Fruit fly (Drosophila melanogaster) whole organism, adult: Measurements from ENCODE around the gene APC4.
A peak's percentile ranks its signal among the peaks of the same experiment; 100 is the strongest.

Experiments used
- CG11617 ChIP-seq: fragments of 200-800 bp; sonication (Bioruptor generic); optimal IDR thresholded peaks from 2 replicates; lab custom pipeline; 2017; ENCODE audit warnings: mild to moderate bottlenecking, missing biosample characterization, missing genetic modification reagents, missing genetic modification characterization
- CG12768 ChIP-seq: fragments of 200-800 bp; sonication (Bioruptor generic); optimal IDR thresholded peaks from 2 replicates; lab custom pipeline; 2017; ENCODE audit warnings: missing biosample characterization, missing genetic modification characterization, mild to moderate bottlenecking, moderate library complexity, missing genetic modification reagents
- CG14711 ChIP-seq: fragments of 200-800 bp; sonication (Bioruptor generic); optimal IDR thresholded peaks from 2 replicates; lab custom pipeline; 2018; ENCODE audit warnings: missing biosample characterization, mild to moderate bottlenecking, missing genetic modification characterization, moderate library complexity
- CG1620 ChIP-seq: fragments of 200-800 bp; sonication (Bioruptor generic); optimal IDR thresholded peaks from 2 replicates; lab custom pipeline; 2016; ENCODE audit warnings: missing biosample characterization, missing genetic modification characterization
- CG33017 ChIP-seq: fragments of 200-800 bp; sonication (Bioruptor generic); optimal IDR thresholded peaks from 2 replicates; lab custom pipeline; 2018; ENCODE audit warnings: missing biosample characterization, mild to moderate bottlenecking, missing genetic modification characterization, moderate library complexity
- CG5204 ChIP-seq: fragments of 200-800 bp; sonication (Bioruptor generic); optimal IDR thresholded peaks from 2 replicates; lab custom pipeline; 2016; ENCODE audit warnings: missing biosample characterization, missing genetic modification characterization
- CG7045 ChIP-seq: fragments of 200-800 bp; sonication (Bioruptor generic); optimal IDR thresholded peaks from 2 replicates; lab custom pipeline; 2017; ENCODE audit warnings: missing biosample characterization, mild to moderate bottlenecking, missing genetic modification characterization
- CG7101 ChIP-seq: fragments of 200-800 bp; sonication (Bioruptor generic); optimal IDR thresholded peaks from 2 replicates; lab custom pipeline; 2018; ENCODE audit warnings: missing biosample characterization, mild to moderate bottlenecking, missing genetic modification characterization, moderate library complexity
- Clk ChIP-seq: fragments of 200-800 bp; sonication (Bioruptor generic); optimal IDR thresholded peaks from 2 replicates; lab custom pipeline; 2017; ENCODE audit warnings: missing biosample characterization, missing genetic modification characterization
- Crg-1 ChIP-seq: fragments of 200-800 bp; sonication (Bioruptor generic); optimal IDR thresholded peaks from 2 replicates; lab custom pipeline; 2016; ENCODE audit warnings: missing biosample characterization, missing genetic modification characterization
- Hr96 ChIP-seq: fragments of 200-800 bp; sonication (Bioruptor generic); optimal IDR thresholded peaks from 2 replicates; lab custom pipeline; 2016; ENCODE audit warnings: missing biosample characterization, missing genetic modification characterization
- Mnt ChIP-seq: fragments of 200-800 bp; sonication (Bioruptor generic); optimal IDR thresholded peaks from 2 replicates; lab custom pipeline; 2016; ENCODE audit warnings: missing biosample characterization, mild to moderate bottlenecking, missing genetic modification characterization
- bab1 ChIP-seq: fragments of 200-800 bp; sonication (Bioruptor generic); optimal IDR thresholded peaks from 3 replicates; lab custom pipeline; 2019; ENCODE audit warnings: missing biosample characterization, mild to moderate bottlenecking, missing genetic modification characterization, moderate library complexity
- cic ChIP-seq: fragments of 200-800 bp; sonication (Bioruptor generic); optimal IDR thresholded peaks from 2 replicates; lab custom pipeline; 2017; ENCODE audit warnings: missing biosample characterization, mild to moderate bottlenecking, missing genetic modification characterization, moderate library complexity
- cnc ChIP-seq, 2 experiments: fragments of >200 bp; optimal IDR thresholded peaks; 2 replicates each; lab custom pipeline; 2017
- kay ChIP-seq: fragments of 200-800 bp; sonication (Bioruptor generic); peaks from one replicate; lab custom pipeline; 2016; ENCODE audit warnings: missing biosample characterization, missing genetic modification characterization, borderline replicate concordance
- ovo ChIP-seq: fragments of 200-800 bp; sonication (Bioruptor generic); optimal IDR thresholded peaks from 2 replicates; lab custom pipeline; 2016; ENCODE audit warnings: missing biosample characterization, missing genetic modification characterization
- pad ChIP-seq: fragments of 200-800 bp; sonication (Bioruptor generic); optimal IDR thresholded peaks from 3 replicates; lab custom pipeline; 2017; ENCODE audit warnings: missing biosample characterization, missing genetic modification characterization, mild to moderate bottlenecking, moderate library complexity, missing genetic modification reagents
- tj ChIP-seq: fragments of 200-800 bp; sonication (Bioruptor generic); optimal IDR thresholded peaks from 3 replicates; lab custom pipeline; 2017; ENCODE audit warnings: missing biosample characterization, mild to moderate bottlenecking, missing genetic modification characterization, moderate library complexity
- toe ChIP-seq: fragments of 200-800 bp; sonication (Bioruptor generic); optimal IDR thresholded peaks from 2 replicates; lab custom pipeline; 2016; ENCODE audit warnings: missing biosample characterization, missing genetic modification characterization

APC4 gene

dm6 chrX:9064029-9064428 lies 18.7 kb upstream of the APC4 start:
- no peak for TF ChIP-seq cnc (optimal IDR thresholded peaks at IDR 0.05; lab: Kevin White, UChicago)
- no peak for TF ChIP-seq CG7101 (tag; lab: Kevin White, UChicago)

dm6 chrX:9066802-9067489 lies 15.8 kb upstream of the APC4 start:
- TF ChIP-seq CG7101 (tag; lab: Kevin White, UChicago) (no peak), Crg-1 (no peak), cnc (optimal IDR thresholded peaks at IDR 0.05; lab: Kevin White, UChicago) (no peak), CG33017 (tag; lab: Kevin White, UChicago) (no peak), CG14711 (tag; lab: Kevin White, UChicago) (no peak), CG11617 (GFP tag; lab: Kevin White, UChicago) (no peak)

- TF ChIP-seq CG33017 (tag; lab: Kevin White, UChicago) (no peak), CG1620 (GFP tag; lab: Kevin White, UChicago) (peak; percentile 11), CG5204 (no peak), ovo (GFP tag; lab: Kevin White, UChicago) (no peak), Mnt (no peak), Hr96 (no peak), bab1 (GFP tag; lab: Kevin White, UChicago) (peak; percentile 17), tj (GFP tag; lab: Kevin White, UChicago) (peak; percentile 14), cic (GFP tag; lab: Kevin White, UChicago) (no peak)
Observed at dm6 chrX:9067754-9068477, 14.8 kb upstream of the APC4 start, which contains the start of gene CG15365. CG15365 (minus strand) TSS chrX:9067983.

- TF ChIP-seq Hr96 (no peak), toe (GFP tag; lab: Kevin White, UChicago) (no peak), CG14711 (tag; lab: Kevin White, UChicago) (no peak), tj (GFP tag; lab: Kevin White, UChicago) (no peak), cnc (optimal IDR thresholded peaks at IDR 0.05; lab: Kevin White, UChicago) (no peak), pad (no peak), cic (GFP tag; lab: Kevin White, UChicago) (no peak), CG5204 (no peak), Clk (GFP tag; lab: Kevin White, UChicago) (no peak), Mnt (no peak)
Observed at dm6 chrX:9068822-9069221, 13.9 kb upstream of the APC4 start.

dm6 chrX:9071308-9071707 lies 11.4 kb upstream of the APC4 start, which contains the start of gene CG10970:
CG10970 (minus strand) TSS chrX:9071408.
- no peak for TF ChIP-seq CG7045
- no peak for TF ChIP-seq toe (GFP tag; lab: Kevin White, UChicago)
- no peak for TF ChIP-seq CG14711 (tag; lab: Kevin White, UChicago)
- no peak for TF ChIP-seq Clk (GFP tag; lab: Kevin White, UChicago)
- TF ChIP-seq CG1620 (GFP tag; lab: Kevin White, UChicago), result no peak
- no peak for TF ChIP-seq Hr96
- no peak for TF ChIP-seq CG12768 (GFP tag; lab: Kevin White, UChicago)
- no peak for TF ChIP-seq CG33017 (tag; lab: Kevin White, UChicago)

- TF ChIP-seq pad (no peak), CG5204 (no peak), ovo (GFP tag; lab: Kevin White, UChicago) (no peak), CG7101 (tag; lab: Kevin White, UChicago) (no peak), CG33017 (tag; lab: Kevin White, UChicago) (no peak), CG7045 (no peak)
Observed at dm6 chrX:9074040-9074439, 8.7 kb upstream of the APC4 start.

- TF ChIP-seq CG7101 (tag; lab: Kevin White, UChicago) (peak; percentile 1), CG12768 (GFP tag; lab: Kevin White, UChicago) (no peak), Crg-1 (no peak), ovo (GFP tag; lab: Kevin White, UChicago) (no peak), Mnt (peak; percentile 25), toe (GFP tag; lab: Kevin White, UChicago) (peak; percentile 11), CG1620 (GFP tag; lab: Kevin White, UChicago) (peak; percentile 32), CG11617 (GFP tag; lab: Kevin White, UChicago) (no peak), Hr96 (no peak), kay (GFP tag; lab: Kevin White, UChicago) (peak; percentile 33), tj (GFP tag; lab: Kevin White, UChicago) (no peak)
Observed at dm6 chrX:9075641-9076324, 6.9 kb upstream of the APC4 start.
